Worm (Caenorhabditis elegans) whole organism, L1 larva: ENCODE results near the gene acdh-2.

Experiments used
- ceh-82 ChIP-seq, 3 experiments: fragments of 150-350 bp in 1 of 3; sonication (generic microtip) in 2 of 3; optimal IDR thresholded peaks; 2 replicates each; lab custom pipeline; 2014 to 2017; ENCODE audit warnings: missing biosample characterization in 3 of 3, missing genetic modification characterization in 3 of 3
- elt-3 ChIP-seq, 6 experiments: fragments of 150-350 bp in 1 of 6; sonication (generic microtip); optimal IDR thresholded peaks; 2 replicates each; lab custom pipeline; 2017 to 2018; ENCODE audit warnings: missing biosample characterization in 6 of 6, missing genetic modification characterization in 6 of 6, inconsistent platforms in 1 of 6
- lin-14 ChIP-seq: fragments of 200-800 bp; sonication (Bioruptor generic); optimal IDR thresholded peaks from 2 replicates; lab custom pipeline; 2018; ENCODE audit warnings: mild to moderate bottlenecking, missing genetic modification characterization, moderate library complexity, missing compliant biosample characterization
- nhr-237 ChIP-seq: fragments of 150-350 bp; optimal IDR thresholded peaks from 2 replicates; lab custom pipeline; 2014; ENCODE audit warnings: missing biosample characterization, missing genetic modification characterization
- pax-3 ChIP-seq: fragments of 200-800 bp; sonication (Bioruptor generic); optimal IDR thresholded peaks from 2 replicates; lab custom pipeline; 2018; ENCODE audit warnings: mild to moderate bottlenecking, missing genetic modification characterization, moderate library complexity, missing compliant biosample characterization
- snpc-4 ChIP-seq: fragments of 150-350 bp; optimal IDR thresholded peaks from 2 replicates; lab custom pipeline; 2014; ENCODE audit warnings: missing biosample characterization, missing genetic modification characterization
- sup-37 ChIP-seq: fragments of 200-800 bp; sonication (Bioruptor generic); optimal IDR thresholded peaks from 2 replicates; lab custom pipeline; 2018; ENCODE audit warnings: mild to moderate bottlenecking, missing genetic modification characterization, missing compliant biosample characterization

- TF ChIP-seq ceh-82 (tag; optimal IDR thresholded peaks at IDR 0.05; lab: Kevin White, UChicago), result no peak
- TF ChIP-seq pax-3 (tag; lab: Kevin White, UChicago), result no peak
- no peak for TF ChIP-seq snpc-4 (tag; lab: Kevin White, UChicago)
- no peak for TF ChIP-seq sup-37 (GFP tag; lab: Kevin White, UChicago)
- TF ChIP-seq nhr-237 (tag; lab: Kevin White, UChicago), result no peak
- TF ChIP-seq lin-14 (GFP tag; lab: Kevin White, UChicago), result no peak
- no peak for TF ChIP-seq elt-3 (tag; optimal IDR thresholded peaks at IDR 0.05; lab: Kevin White, UChicago)
Measured at ce11 chrII:5557134-5557533, 9.8 kb upstream of the acdh-2 start.
